Worm (Caenorhabditis elegans) whole organism, L2 larva: ENCODE measurements around the gene Y62E10A.23.
"Not testable (repeated sequence)": the region's sequence is repeated elsewhere in the genome, so short reads cannot be mapped to it uniquely, and the experiment has no call there.

ENCODE experiments used
- ZK546.5 ChIP-seq: sonication (generic microtip); optimal IDR thresholded peaks from 2 replicates; lab custom pipeline; 2017; ENCODE audit warnings: missing biosample characterization, missing genetic modification characterization
- ama-1 ChIP-seq: fragments of 150-350 bp; optimal IDR thresholded peaks from 2 replicates; lab custom pipeline; 2018; ENCODE audit warnings: inconsistent platforms
- lin-11 ChIP-seq: fragments of 150-350 bp; sonication (generic microtip); optimal IDR thresholded peaks from 2 replicates; lab custom pipeline; 2014; ENCODE audit warnings: missing biosample characterization, missing genetic modification characterization, inconsistent platforms, mixed read lengths
- lin-13 ChIP-seq: fragments of 150-350 bp; optimal IDR thresholded peaks from 2 replicates; lab custom pipeline; 2014; ENCODE audit warnings: missing biosample characterization, missing genetic modification reagents, missing genetic modification characterization
- mdl-1 ChIP-seq, 2 experiments: fragments of 150-350 bp in 1 of 2; sonication (generic microtip) in 1 of 2; optimal IDR thresholded peaks; 2 replicates each; lab custom pipeline; 2017; ENCODE audit warnings: missing biosample characterization in 2 of 2, missing genetic modification characterization in 2 of 2
- nhr-10 ChIP-seq: sonication (generic microtip); optimal IDR thresholded peaks from 2 replicates; lab custom pipeline; 2017; ENCODE audit warnings: missing biosample characterization, missing genetic modification characterization
- nhr-11 ChIP-seq: fragments of 150-350 bp; optimal IDR thresholded peaks from 2 replicates; lab custom pipeline; 2014; ENCODE audit warnings: missing biosample characterization, missing genetic modification characterization
- nhr-23 ChIP-seq: fragments of 150-350 bp; optimal IDR thresholded peaks from 2 replicates; lab custom pipeline; 2014; ENCODE audit warnings: missing biosample characterization, missing genetic modification reagents, missing genetic modification characterization
- nhr-237 ChIP-seq: fragments of 150-350 bp; optimal IDR thresholded peaks from 2 replicates; lab custom pipeline; 2014; ENCODE audit warnings: missing biosample characterization, missing genetic modification characterization
- skn-1 ChIP-seq: sonication (generic microtip); optimal IDR thresholded peaks from 2 replicates; lab custom pipeline; 2017; ENCODE audit warnings: missing biosample characterization, missing genetic modification characterization
- sma-9 ChIP-seq, 2 experiments: fragments of 150-350 bp in 1 of 2; sonication (generic microtip) in 1 of 2; optimal IDR thresholded peaks; 2 replicates each; lab custom pipeline; 2014 to 2016; ENCODE audit warnings: missing genetic modification characterization in 2 of 2, mild to moderate bottlenecking in 1 of 2, missing biosample characterization in 1 of 2, missing compliant biosample characterization in 1 of 2, missing genetic modification reagents in 1 of 2, moderate library complexity in 1 of 2
- zag-1 ChIP-seq: fragments of 150-350 bp; optimal IDR thresholded peaks from 2 replicates; lab custom pipeline; 2014; ENCODE audit warnings: missing biosample characterization, missing genetic modification characterization

DNA sequence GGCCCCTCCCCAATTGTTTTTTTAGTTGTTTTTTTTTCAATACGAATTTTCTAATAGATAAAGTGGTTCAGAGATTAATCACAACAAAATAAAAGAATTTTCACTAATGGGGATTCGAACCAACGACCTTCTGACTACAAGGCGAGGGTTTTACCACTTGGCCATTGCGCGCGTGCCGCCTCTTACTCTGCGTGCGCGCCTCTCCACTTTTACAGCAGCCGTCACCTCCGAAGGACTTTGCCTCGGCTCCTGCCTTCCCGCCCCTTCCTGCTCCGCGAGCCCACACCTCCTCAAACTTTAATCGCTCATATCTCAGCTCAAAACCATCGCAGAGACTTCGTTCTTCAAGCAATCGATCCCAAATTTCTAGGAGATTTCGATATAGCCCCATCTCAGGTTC is 44.0 kb downstream of the Y62E10A.23 start:
- not testable (repeated sequence) for TF ChIP-seq ZK546.5; skn-1 (tag; lab: Kevin White, UChicago); nhr-23 (tag; lab: Kevin White, UChicago); nhr-237 (tag; lab: Kevin White, UChicago); lin-11 (tag; lab: Kevin White, UChicago); ama-1 (lab: Kevin White, UChicago); nhr-11 (tag; lab: Kevin White, UChicago); sma-9 (GFP tag; optimal IDR thresholded peaks at IDR 0.05; lab: Kevin White, UChicago); sma-9 (tag; optimal IDR thresholded peaks at IDR 0.05; lab: Kevin White, UChicago); mdl-1 (tag; optimal IDR thresholded peaks at IDR 0.05; lab: Kevin White, UChicago); zag-1; nhr-10 (tag; lab: Kevin White, UChicago)
- TF ChIP-seq lin-13 (GFP tag; lab: Kevin White, UChicago): peak; percentile 39
